Worm (Caenorhabditis elegans): Measurements from ENCODE around the gene dml-1.
"Not testable (repeated sequence)": the region's sequence is repeated elsewhere in the genome, so short reads cannot be mapped to it uniquely, and the experiment has no call there.

Gene dml-1

ce11 chrIV:2897644-2898160, 10.9 kb downstream of the dml-1 start, which contains the start of gene Y54G2A.36:
Y54G2A.36 (plus strand) TSS chrIV:2897694.
- TF ChIP-seq unc-86 (tag; optimal IDR thresholded peaks at IDR 0.05) (no peak), ceh-6 (GFP tag; optimal IDR thresholded peaks at IDR 0.05) (no peak), nhr-232 (tag; optimal IDR thresholded peaks at IDR 0.05) (no peak), ceh-45 (GFP tag; IDR thresholded peaks at IDR 0.05) (no peak), sox-2 (GFP tag; IDR thresholded peaks at IDR 0.05) (no peak), eyg-1 (tag; optimal IDR thresholded peaks at IDR 0.05) (no peak), npax-4 (tag; optimal IDR thresholded peaks at IDR 0.05) (no peak), ahr-1 (tag; optimal IDR thresholded peaks at IDR 0.05) (no peak), lin-11 (tag; optimal IDR thresholded peaks at IDR 0.05) (no peak), rnt-1 (tag; optimal IDR thresholded peaks at IDR 0.05) (no peak), hlh-13 (GFP tag; optimal IDR thresholded peaks at IDR 0.05) (no peak)

ce11 chrIV:2914545-2914944, 27.8 kb downstream of the dml-1 start:
- no peak for TF ChIP-seq ceh-14 (tag; optimal IDR thresholded peaks at IDR 0.05)
- no peak for TF ChIP-seq C08G9.2 (tag; optimal IDR thresholded peaks at IDR 0.05)
- no peak for TF ChIP-seq lin-11 (tag; optimal IDR thresholded peaks at IDR 0.05)
- no peak for TF ChIP-seq C38D4.7 (GFP tag; optimal IDR thresholded peaks at IDR 0.05)
- TF ChIP-seq ceh-48 (tag; optimal IDR thresholded peaks at IDR 0.05): no peak
- TF ChIP-seq sox-2 (GFP tag; IDR thresholded peaks at IDR 0.05): no peak
- no peak for TF ChIP-seq hlh-13 (GFP tag; optimal IDR thresholded peaks at IDR 0.05)
- TF ChIP-seq ceh-18 (tag; optimal IDR thresholded peaks at IDR 0.05): no peak
- TF ChIP-seq pax-1 (tag; optimal IDR thresholded peaks at IDR 0.05): no peak
- no peak for TF ChIP-seq unc-55 (GFP tag; optimal IDR thresholded peaks at IDR 0.05)
- TF ChIP-seq lim-6 (tag; optimal IDR thresholded peaks at IDR 0.05): no peak
- no peak for TF ChIP-seq pat-9 (tag; optimal IDR thresholded peaks at IDR 0.05)
- no peak for TF ChIP-seq syd-9 (tag; optimal IDR thresholded peaks at IDR 0.05)
- no peak for TF ChIP-seq ceh-24 (tag; optimal IDR thresholded peaks at IDR 0.05)
- TF ChIP-seq ref-2 (tag; optimal IDR thresholded peaks at IDR 0.05): no peak
- TF ChIP-seq nhr-11 (tag; optimal IDR thresholded peaks at IDR 0.05): no peak

ce11 chrIV:2916043-2916442, 29.3 kb downstream of the dml-1 start:
- TF ChIP-seq sox-4 (tag; optimal IDR thresholded peaks at IDR 0.05): no peak
- no peak for TF ChIP-seq elt-4 (tag; optimal IDR thresholded peaks at IDR 0.05)
- TF ChIP-seq hlh-30 (tag; optimal IDR thresholded peaks at IDR 0.05; ENCODE audit: insufficient read depth): no peak
- no peak for TF ChIP-seq che-1 (tag; optimal IDR thresholded peaks at IDR 0.05)
- TF ChIP-seq mec-3 (tag; optimal IDR thresholded peaks at IDR 0.05; ENCODE audit: borderline replicate concordance): no peak
- TF ChIP-seq odd-2 (tag; optimal IDR thresholded peaks at IDR 0.05): no peak
- no peak for TF ChIP-seq pqm-1 (tag; optimal IDR thresholded peaks at IDR 0.05)
- no peak for TF ChIP-seq ceh-45 (GFP tag; IDR thresholded peaks at IDR 0.05)
- TF ChIP-seq zip-5 (tag; optimal IDR thresholded peaks at IDR 0.05): no peak
- no peak for TF ChIP-seq ceh-24 (tag; optimal IDR thresholded peaks at IDR 0.05)

ce11 chrIV:2917729-2918128, 31.0 kb downstream of the dml-1 start, which contains the start of gene Y54G2A.50:
Y54G2A.50 (plus strand) TSS chrIV:2918029.
- TF ChIP-seq nfya-1, ceh-24, fkh-6 (tag; optimal IDR thresholded peaks at IDR 0.05): not testable (repeated sequence)

- TF ChIP-seq elt-2 (tag; optimal IDR thresholded peaks at IDR 0.05): no peak
- TF ChIP-seq pha-4 (tag; optimal IDR thresholded peaks at IDR 0.05): no peak
- no peak for TF ChIP-seq ama-1 (optimal IDR thresholded peaks at IDR 0.05)
- TF ChIP-seq unc-3 (GFP tag; conservative IDR thresholded peaks at IDR 0.05): no peak
- no peak for TF ChIP-seq unc-3 (tag; optimal IDR thresholded peaks at IDR 0.05)
- no peak for TF ChIP-seq ceh-34 (tag; optimal IDR thresholded peaks at IDR 0.05)
- no peak for TF ChIP-seq elt-4 (tag; optimal IDR thresholded peaks at IDR 0.05)
- TF ChIP-seq pqm-1 (tag; optimal IDR thresholded peaks at IDR 0.05): no peak
- no peak for TF ChIP-seq ceh-30 (tag; optimal IDR thresholded peaks at IDR 0.05)
- no peak for TF ChIP-seq ceh-6 (GFP tag; optimal IDR thresholded peaks at IDR 0.05)
- TF ChIP-seq dmd-4 (tag; optimal IDR thresholded peaks at IDR 0.05; ENCODE audit: borderline replicate concordance): no peak
- TF ChIP-seq pag-3 (tag; optimal IDR thresholded peaks at IDR 0.05; ENCODE audit: borderline replicate concordance): no peak
- TF ChIP-seq ceh-14 (tag; optimal IDR thresholded peaks at IDR 0.05): no peak
- no peak for TF ChIP-seq sdc-2 (tag; optimal IDR thresholded peaks at IDR 0.05)
Observed at ce11 chrIV:2922196-2922595, 35.4 kb downstream of the dml-1 start, which contains the start of gene fbxc-45. fbxc-45 (minus strand) TSS chrIV:2922243.
